Fruit fly (Drosophila melanogaster): ENCODE data around the gene CG5412.

Gene CG5412

dm6 chr3R:20573326-20573725 lies 3.5 kb upstream of the CG5412 start (continued):
- TF ChIP-seq CG2678 (tag; optimal IDR thresholded peaks at IDR 0.05): peak; percentile 17
- TF ChIP-seq grau (tag; optimal IDR thresholded peaks at IDR 0.05): peak; percentile 90
- TF ChIP-seq CG10147 (GFP tag; optimal IDR thresholded peaks at IDR 0.05): peak; percentile 22
- TF ChIP-seq Pdp1 (GFP tag; optimal IDR thresholded peaks at IDR 0.05): no peak
- peak; percentile 25; the same call in 1 of the 2 replicates for TF ChIP-seq CG32532 (GFP tag; IDR thresholded peaks at IDR 0.05)
- peak; percentile 6 for TF ChIP-seq zen (tag; optimal IDR thresholded peaks at IDR 0.05)
- peak; percentile 7 for TF ChIP-seq CG10209 (GFP tag; optimal IDR thresholded peaks at IDR 0.05)
- TF ChIP-seq bcd (GFP tag; optimal IDR thresholded peaks at IDR 0.05): no peak
- TF ChIP-seq sd (tag; optimal IDR thresholded peaks at IDR 0.05): peak; percentile 39
- TF ChIP-seq salm (tag; optimal IDR thresholded peaks at IDR 0.05): no peak
- TF ChIP-seq NFAT (GFP tag; IDR thresholded peaks at IDR 0.05): no peak
- peak; percentile 5 for TF ChIP-seq CG17829 (tag; optimal IDR thresholded peaks at IDR 0.05)
- TF ChIP-seq CoRest (tag; optimal IDR thresholded peaks at IDR 0.05): peak; percentile 59
- TF ChIP-seq CG42726 (GFP tag; IDR thresholded peaks at IDR 0.05; ENCODE audit: partially characterized antibody): no peak
- TF ChIP-seq CG2889 (GFP tag; IDR thresholded peaks at IDR 0.05): no peak
- TF ChIP-seq prd (optimal IDR thresholded peaks at IDR 0.05): no peak
- TF ChIP-seq prd (GFP tag; IDR thresholded peaks at IDR 0.05): peak; percentile 36; the same call in 2 of the 3 replicates
- TF ChIP-seq CG18262 (tag; optimal IDR thresholded peaks at IDR 0.05): peak; percentile 30
- no peak for TF ChIP-seq CHES-1-like (GFP tag; optimal IDR thresholded peaks at IDR 0.05)
- peak; percentile 29 for TF ChIP-seq CG7556 (GFP tag; optimal IDR thresholded peaks at IDR 0.05)
- peak; percentile 37 for TF ChIP-seq Ssrp (tag; optimal IDR thresholded peaks at IDR 0.05)
- TF ChIP-seq lmd (GFP tag; IDR thresholded peaks at IDR 0.05): peak; percentile 27; the same call in 1 of the 2 replicates
- peak; percentile 76 for TF ChIP-seq sens (GFP tag)
- peak in 1 of 2 experiments; percentile 10 for TF ChIP-seq chif (GFP tag; optimal IDR thresholded peaks at IDR 0.05)
- peak; percentile 25 for TF ChIP-seq CG12391 (tag; optimal IDR thresholded peaks at IDR 0.05)

dm6 chr3R:20574535-20574980 lies 2.3 kb upstream of the CG5412 start:
- TF ChIP-seq CG2199 (GFP tag; IDR thresholded peaks at IDR 0.05) (no peak), CG4730 (GFP tag; IDR thresholded peaks at IDR 0.05) (no peak), CG30431 (GFP tag; optimal IDR thresholded peaks at IDR 0.05) (no peak), Sin3A (optimal IDR thresholded peaks at IDR 0.05) (no peak), crc (GFP tag; optimal IDR thresholded peaks at IDR 0.05) (no peak), Aef1 (GFP tag; IDR thresholded peaks at IDR 0.05) (no peak), nmo (GFP tag; optimal IDR thresholded peaks at IDR 0.05) (no peak), corto (GFP tag; optimal IDR thresholded peaks at IDR 0.05) (no peak), ab (GFP tag; optimal IDR thresholded peaks at IDR 0.05) (no peak), CG9797 (GFP tag; optimal IDR thresholded peaks at IDR 0.05) (no peak), CG12391 (tag; optimal IDR thresholded peaks at IDR 0.05) (no peak), CG6272 (GFP tag; IDR thresholded peaks at IDR 0.05) (no peak), ATbp (GFP tag; optimal IDR thresholded peaks at IDR 0.05) (no peak), PHDP (tag; optimal IDR thresholded peaks at IDR 0.05) (peak; percentile 42), CG12155 (GFP tag; optimal IDR thresholded peaks at IDR 0.05) (no peak), CG9876 (GFP tag; optimal IDR thresholded peaks at IDR 0.05) (no peak), chn (GFP tag; optimal IDR thresholded peaks at IDR 0.05) (no peak), CG11085 (GFP tag; IDR thresholded peaks at IDR 0.05) (no peak), H15 (GFP tag; IDR thresholded peaks at IDR 0.05) (no peak), trh (GFP tag; optimal IDR thresholded peaks at IDR 0.05) (no peak), tgo (GFP tag; IDR thresholded peaks at IDR 0.05) (no peak), CG7372 (GFP tag; IDR thresholded peaks at IDR 0.05) (no peak), CG17802 (tag; optimal IDR thresholded peaks at IDR 0.05) (no peak), sr (GFP tag; IDR thresholded peaks at IDR 0.05) (no peak), CG12744 (GFP tag; optimal IDR thresholded peaks at IDR 0.05) (no peak), CG5953 (GFP tag; IDR thresholded peaks at IDR 0.05) (no peak), CG11696 (GFP tag; IDR thresholded peaks at IDR 0.05) (no peak), Dref (GFP tag; IDR thresholded peaks at IDR 0.05) (no peak), CG31365 (tag; optimal IDR thresholded peaks at IDR 0.05) (no peak)

Data from whole organism, embryonic.